Worm (Caenorhabditis elegans): ENCODE results near the gene CD4.11.
A peak's percentile ranks its signal among the peaks of the same experiment; 100 is the strongest.

The CD4.11 gene

ce11 chrV:5580517-5580916 lies 4.4 kb upstream of the CD4.11 start (continued):
- TF ChIP-seq vab-7 (GFP tag; IDR thresholded peaks at IDR 0.05) (no peak), mes-2 (tag; optimal IDR thresholded peaks at IDR 0.05; ENCODE audit: poor library complexity, severe bottlenecking) (peak; percentile 71), ceh-20 (GFP tag; IDR thresholded peaks at IDR 0.05) (no peak), tag-97 (GFP tag; IDR thresholded peaks at IDR 0.05) (no peak), dve-1 (tag; optimal IDR thresholded peaks at IDR 0.05; ENCODE audit: insufficient read depth) (peak; percentile 71), T20F7.1 (GFP tag; optimal IDR thresholded peaks at IDR 0.05) (no peak), unc-62 (GFP tag; optimal IDR thresholded peaks at IDR 0.05 in 1 of 2) (no peak), unc-62 (tag; optimal IDR thresholded peaks at IDR 0.05) (no peak), ceh-62 (tag; optimal IDR thresholded peaks at IDR 0.05) (no peak), dmd-6 (GFP tag; IDR thresholded peaks at IDR 0.05) (no peak), T26A8.4 (GFP tag; IDR thresholded peaks at IDR 0.05) (no peak), lsy-2 (tag; optimal IDR thresholded peaks at IDR 0.05) (peak; percentile 41 to 81), aly-2 (tag; optimal IDR thresholded peaks at IDR 0.05) (no peak), ceh-28 (tag; optimal IDR thresholded peaks at IDR 0.05) (peak; percentile 58), hlh-30 (tag; optimal IDR thresholded peaks at IDR 0.05; ENCODE audit: insufficient read depth) (peak; percentile 41), zip-11 (GFP tag; IDR thresholded peaks at IDR 0.05) (no peak), daf-12 (tag; optimal IDR thresholded peaks at IDR 0.05) (no peak), spr-3 (GFP tag; optimal IDR thresholded peaks at IDR 0.05) (no peak), mxl-2 (GFP tag; conservative IDR thresholded peaks at IDR 0.05) (no peak), hmg-1.1 (GFP tag; IDR thresholded peaks at IDR 0.05) (peak; percentile 73), aha-1 (tag) (peak; percentile 76), nhr-10 (tag; optimal IDR thresholded peaks at IDR 0.05) (no peak), dpl-1 (GFP tag; optimal IDR thresholded peaks at IDR 0.05) (peak; percentile 43), ctbp-1 (GFP tag; IDR thresholded peaks at IDR 0.05) (no peak), saeg-2 (GFP tag; IDR thresholded peaks at IDR 0.05) (no peak), Y48G9A.11 (GFP tag; IDR thresholded peaks at IDR 0.05) (no peak), rbr-2 (tag; optimal IDR thresholded peaks at IDR 0.05) (peak; percentile 48), php-3 (GFP tag; IDR thresholded peaks at IDR 0.05) (no peak), lin-39 (tag; optimal IDR thresholded peaks at IDR 0.05) (no peak), skn-1 (tag; optimal IDR thresholded peaks at IDR 0.05) (no peak), fkh-10 (GFP tag; optimal IDR thresholded peaks at IDR 0.05) (no peak), nhr-42 (GFP tag; IDR thresholded peaks at IDR 0.05) (no peak), spr-1 (tag; optimal IDR thresholded peaks at IDR 0.05) (no peak), egl-27 (tag; optimal IDR thresholded peaks at IDR 0.05) (no peak), mdt-29 (GFP tag; IDR thresholded peaks at IDR 0.05) (no peak), fos-1 (tag; optimal IDR thresholded peaks at IDR 0.05) (no peak), hlh-11 (tag; optimal IDR thresholded peaks at IDR 0.05) (peak; percentile 40), nhr-76 (tag; optimal IDR thresholded peaks at IDR 0.05) (no peak), ceh-82 (tag; optimal IDR thresholded peaks at IDR 0.05) (no peak), nhr-102 (tag; optimal IDR thresholded peaks at IDR 0.05) (no peak), zag-1 (tag; optimal IDR thresholded peaks at IDR 0.05) (no peak), mep-1 (tag; optimal IDR thresholded peaks at IDR 0.05) (peak; percentile 71), F44E2.7 (GFP tag; IDR thresholded peaks at IDR 0.05) (no peak), zfp-3 (GFP tag; conservative IDR thresholded peaks at IDR 0.05) (no peak), nhr-41 (GFP tag; IDR thresholded peaks at IDR 0.05) (no peak), ztf-11 (tag; optimal IDR thresholded peaks at IDR 0.05) (no peak), F10B5.3 (tag; optimal IDR thresholded peaks at IDR 0.05) (no peak), nhr-28 (tag; optimal IDR thresholded peaks at IDR 0.05) (peak; percentile 49), ZK337.2 (GFP tag; IDR thresholded peaks at IDR 0.05) (no peak), daf-16 (GFP tag; optimal IDR thresholded peaks at IDR 0.05) (no peak), daf-16 (tag; optimal IDR thresholded peaks at IDR 0.05) (peak; percentile 62), nhr-6 (tag; optimal IDR thresholded peaks at IDR 0.05) (peak; percentile 24), tra-1 (GFP tag; IDR thresholded peaks at IDR 0.05) (no peak), zfp-2 (tag; optimal IDR thresholded peaks at IDR 0.05) (no peak)

All from whole organism, L4 larva.